Worm (Caenorhabditis elegans): Measurements from ENCODE around the gene best-18.

DNA sequence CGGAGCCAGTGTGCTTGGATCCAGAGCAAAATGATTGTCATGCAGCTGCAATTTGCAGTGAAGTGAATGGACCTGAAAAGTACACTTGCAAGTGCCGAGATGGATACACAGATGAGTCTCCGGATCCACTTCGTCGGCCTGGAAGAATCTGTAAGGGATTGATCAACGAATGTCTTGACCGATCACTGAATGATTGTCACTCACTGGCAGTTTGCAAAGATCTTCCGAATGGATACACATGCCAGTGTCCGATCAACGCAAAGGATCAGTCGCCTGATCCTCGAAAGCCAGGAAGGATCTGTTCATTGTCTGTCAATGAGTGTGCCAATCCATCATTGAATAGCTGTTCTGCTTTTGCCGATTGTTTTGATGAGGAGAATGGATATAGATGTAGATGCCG is 32.8 kb upstream of the best-18 start:
- TF ChIP-seq W03F9.2 (tag; optimal IDR thresholded peaks at IDR 0.05) (no peak), him-1 (tag; optimal IDR thresholded peaks at IDR 0.05) (no peak), dao-5 (tag; optimal IDR thresholded peaks at IDR 0.05) (no peak)
